Worm (Caenorhabditis elegans) whole organism, L4 larva: Measurements from ENCODE around the gene sas-5.

ENCODE experiments used
- F49E8.2 ChIP-seq: sonication (generic microtip); optimal IDR thresholded peaks from 2 replicates; lab custom pipeline; 2016; ENCODE audit warnings: missing compliant biosample characterization, mild to moderate bottlenecking, missing genetic modification characterization, borderline replicate concordance
- dve-1 ChIP-seq: sonication (generic microtip); optimal IDR thresholded peaks from 2 replicates; lab custom pipeline; 2017; ENCODE audit warnings: antibody characterized with exemption, mild to moderate bottlenecking, missing genetic modification characterization, missing compliant biosample characterization; ENCODE audit not compliant: insufficient read depth
- fos-1 ChIP-seq: fragments of 150-350 bp; optimal IDR thresholded peaks from 2 replicates; lab custom pipeline; 2014; ENCODE audit warnings: missing biosample characterization, missing genetic modification characterization
- lsy-2 ChIP-seq, 2 experiments: fragments of 150-350 bp in 1 of 2; sonication (generic microtip) in 1 of 2; optimal IDR thresholded peaks; 2 replicates each; lab custom pipeline; 2014 to 2017; ENCODE audit warnings: missing biosample characterization in 2 of 2, missing genetic modification characterization in 2 of 2
- nhr-25 ChIP-seq: sonication (generic microtip); optimal IDR thresholded peaks from 2 replicates; lab custom pipeline; 2017; ENCODE audit warnings: missing genetic modification characterization, mild to moderate bottlenecking, missing compliant biosample characterization, antibody characterized with exemption, moderate library complexity, borderline replicate concordance; ENCODE audit not compliant: insufficient read depth
- skn-1 ChIP-seq: fragments of 150-350 bp; optimal IDR thresholded peaks from 2 replicates; lab custom pipeline; 2014; ENCODE audit warnings: missing biosample characterization, missing genetic modification characterization
- unc-130 ChIP-seq: sonication (generic microtip); optimal IDR thresholded peaks from 2 replicates; lab custom pipeline; 2016; ENCODE audit warnings: missing genetic modification reagents, missing genetic modification characterization, missing compliant biosample characterization
- unc-39 ChIP-seq: sonication (generic microtip); optimal IDR thresholded peaks from 2 replicates; lab custom pipeline; 2017; ENCODE audit warnings: missing biosample characterization, missing genetic modification characterization

- TF ChIP-seq lsy-2 (tag; optimal IDR thresholded peaks at IDR 0.05; lab: Kevin White, UChicago) (no peak), unc-39 (tag; lab: Kevin White, UChicago) (no peak), fos-1 (tag; lab: Kevin White, UChicago) (no peak), F49E8.2 (tag; lab: Kevin White, UChicago) (no peak), unc-130 (GFP tag; lab: Kevin White, UChicago) (no peak), nhr-25 (tag; lab: Kevin White, UChicago) (no peak), dve-1 (tag; lab: Kevin White, UChicago) (no peak), skn-1 (tag; lab: Kevin White, UChicago) (no peak)
These were observed 25.1 kb downstream of the sas-5 start for ce11 chrV:11635587-11635986.
